Fruit fly (Drosophila melanogaster) whole organism, embryonic: Measurements from ENCODE around the gene mfr.
A peak's percentile ranks its signal among the peaks of the same experiment; 100 is the strongest.

ENCODE experiments used
- CG12659 ChIP-seq: fragments of 200-800 bp; sonication (Bioruptor generic); optimal IDR thresholded peaks from 3 replicates; lab custom pipeline; 2017; ENCODE audit warnings: mild to moderate bottlenecking, missing biosample characterization, missing genetic modification reagents, missing genetic modification characterization
- CG13123 ChIP-seq: fragments of 200-800 bp; sonication (Bioruptor generic); optimal IDR thresholded peaks from 2 replicates; lab custom pipeline; 2016; ENCODE audit warnings: missing biosample characterization, missing genetic modification characterization
- CG13287 ChIP-seq: fragments of 200-800 bp; sonication (Bioruptor generic); IDR thresholded peaks from 2 replicates; pipeline ENCODE4 v1.3.6; 2022; ENCODE audit warnings: missing biosample characterization, missing genetic modification characterization; ENCODE audit not compliant: partially characterized antibody
- CG14710 ChIP-seq: fragments of 200-800 bp; sonication (Bioruptor generic); optimal IDR thresholded peaks from 3 replicates; lab custom pipeline; 2019; ENCODE audit warnings: missing biosample characterization, mild to moderate bottlenecking, missing genetic modification characterization, moderate library complexity
- CG15514 ChIP-seq: fragments of 200-800 bp; sonication (Bioruptor generic); optimal IDR thresholded peaks from 3 replicates; lab custom pipeline; 2017; ENCODE audit warnings: missing biosample characterization, missing genetic modification characterization, mild to moderate bottlenecking, moderate library complexity, missing genetic modification reagents
- CG15601 ChIP-seq: fragments of 200-800 bp; sonication (Bioruptor generic); optimal IDR thresholded peaks from 3 replicates; lab custom pipeline; 2019; ENCODE audit warnings: missing biosample characterization, mild to moderate bottlenecking, missing genetic modification characterization, moderate library complexity
- CG16813 ChIP-seq: fragments of 200-800 bp; sonication (Bioruptor generic); IDR thresholded peaks from 3 replicates; pipeline ENCODE4 v1.3.6; 2022; ENCODE audit warnings: missing biosample characterization, missing genetic modification characterization; ENCODE audit not compliant: partially characterized antibody
- CG2116 ChIP-seq: fragments of 200-800 bp; sonication (Bioruptor generic); optimal IDR thresholded peaks from 3 replicates; lab custom pipeline; 2018; ENCODE audit warnings: missing biosample characterization, mild to moderate bottlenecking, missing genetic modification characterization
- CG2120 ChIP-seq: fragments of 200-800 bp; sonication (Bioruptor generic); optimal IDR thresholded peaks from 3 replicates; lab custom pipeline; 2016; ENCODE audit warnings: missing biosample characterization, missing genetic modification characterization
- CG2712 ChIP-seq: fragments of 200-800 bp; optimal IDR thresholded peaks from 3 replicates; lab custom pipeline; 2019; ENCODE audit warnings: missing biosample characterization, mild to moderate bottlenecking, missing genetic modification characterization, moderate library complexity
- CG2889 ChIP-seq: fragments of 200-800 bp; sonication (Bioruptor generic); IDR thresholded peaks from 3 replicates; pipeline ENCODE4 v1.3.6; 2022; ENCODE audit warnings: missing biosample characterization, missing genetic modification characterization
- CG34224 ChIP-seq: fragments of 200-800 bp; sonication (Bioruptor generic); IDR thresholded peaks from 3 replicates; pipeline ENCODE4 v1.3.6; 2022; ENCODE audit warnings: missing biosample characterization, missing genetic modification characterization; ENCODE audit not compliant: partially characterized antibody
- CG3995 ChIP-seq: fragments of 200-800 bp; sonication (Bioruptor generic); optimal IDR thresholded peaks from 3 replicates; lab custom pipeline; 2016; ENCODE audit warnings: missing biosample characterization, missing genetic modification characterization
- CG4424 ChIP-seq: fragments of 200-800 bp; sonication (Bioruptor generic); optimal IDR thresholded peaks from 3 replicates; lab custom pipeline; 2016; ENCODE audit warnings: missing biosample characterization, missing genetic modification characterization
- CG4617 ChIP-seq: fragments of 200-800 bp; sonication (Bioruptor generic); optimal IDR thresholded peaks from 3 replicates; lab custom pipeline; 2016; ENCODE audit warnings: missing biosample characterization, missing genetic modification characterization, borderline replicate concordance
- CG6791 ChIP-seq: fragments of 200-800 bp; sonication (Bioruptor generic); IDR thresholded peaks from 3 replicates; pipeline ENCODE4 v1.3.6; 2022; ENCODE audit warnings: missing biosample characterization, missing genetic modification characterization; ENCODE audit not compliant: partially characterized antibody
- CG9215 ChIP-seq: fragments of 200-800 bp; sonication (Bioruptor generic); IDR thresholded peaks from 2 replicates; pipeline ENCODE4 v1.3.6; 2022; ENCODE audit warnings: missing biosample characterization, missing genetic modification characterization
- CG9437 ChIP-seq: fragments of 200-800 bp; sonication (Bioruptor generic); optimal IDR thresholded peaks from 2 replicates; lab custom pipeline; 2018; ENCODE audit warnings: missing biosample characterization, mild to moderate bottlenecking, missing genetic modification characterization
- CG9817 ChIP-seq: fragments of 200-800 bp; sonication (Bioruptor generic); optimal IDR thresholded peaks from 2 replicates; lab custom pipeline; 2018; ENCODE audit warnings: missing biosample characterization, mild to moderate bottlenecking, missing genetic modification characterization, moderate library complexity
- CoRest ChIP-seq: fragments of 200-800 bp; sonication (Bioruptor generic); optimal IDR thresholded peaks from 3 replicates; lab custom pipeline; 2018; ENCODE audit warnings: missing biosample characterization, mild to moderate bottlenecking, missing genetic modification characterization, moderate library complexity
- Dll ChIP-seq: fragments of 200-800 bp; sonication (Bioruptor generic); IDR thresholded peaks from 4 replicates; pipeline ENCODE4 v1.3.6; 2022; ENCODE audit warnings: missing biosample characterization, missing genetic modification characterization; ENCODE audit not compliant: partially characterized antibody
- Dp ChIP-seq: fragments of 200-800 bp; sonication (Bioruptor generic); optimal IDR thresholded peaks from 2 replicates; lab custom pipeline; 2018; ENCODE audit warnings: missing biosample characterization, mild to moderate bottlenecking, missing genetic modification characterization, moderate library complexity
- E2f2 ChIP-seq: fragments of 200-800 bp; sonication (Bioruptor generic); IDR thresholded peaks from 2 replicates; pipeline ENCODE4 v1.3.6; 2022; ENCODE audit warnings: missing biosample characterization, missing genetic modification characterization
- GATAe ChIP-seq: fragments of 200-800 bp; sonication (Bioruptor generic); conservative IDR thresholded peaks from 2 replicates; pipeline ENCODE4 v1.3.6; 2022; ENCODE audit warnings: missing biosample characterization, missing genetic modification characterization
- HLH4C ChIP-seq: fragments of 200-800 bp; sonication (Bioruptor generic); IDR thresholded peaks from 3 replicates; pipeline ENCODE4 v1.3.6; 2022; ENCODE audit warnings: missing biosample characterization, missing genetic modification characterization; ENCODE audit not compliant: partially characterized antibody
- MESR4 ChIP-seq: fragments of 200-800 bp; sonication (Bioruptor generic); optimal IDR thresholded peaks from 2 replicates; lab custom pipeline; 2018; ENCODE audit warnings: missing biosample characterization, mild to moderate bottlenecking, missing genetic modification characterization, moderate library complexity
- Myb ChIP-seq: fragments of 200-800 bp; sonication (Bioruptor generic); optimal IDR thresholded peaks from 2 replicates; lab custom pipeline; 2016; ENCODE audit warnings: missing biosample characterization, missing genetic modification characterization
- NK7.1 ChIP-seq: fragments of 200-800 bp; sonication (Bioruptor generic); optimal IDR thresholded peaks from 3 replicates; lab custom pipeline; 2016; ENCODE audit warnings: missing biosample characterization, missing genetic modification characterization
- Pdp1 ChIP-seq, 2 experiments: fragments of 200-800 bp; sonication (Bioruptor generic); optimal IDR thresholded peaks; 3 replicates each; lab custom pipeline; 2016; ENCODE audit warnings: missing biosample characterization in 2 of 2, missing genetic modification characterization in 2 of 2, mild to moderate bottlenecking in 1 of 2, moderate library complexity in 1 of 2
- Rx ChIP-seq: fragments of 200-800 bp; sonication (Bioruptor generic); IDR thresholded peaks from 2 replicates; pipeline ENCODE4 v1.3.6; 2022; ENCODE audit warnings: missing biosample characterization, missing genetic modification characterization
- Spps ChIP-seq: fragments of 200-800 bp; sonication (Bioruptor generic); optimal IDR thresholded peaks from 2 replicates; lab custom pipeline; 2018; ENCODE audit warnings: missing biosample characterization, mild to moderate bottlenecking, missing genetic modification characterization
- YL-1 ChIP-seq: fragments of 200-800 bp; sonication (Bioruptor generic); optimal IDR thresholded peaks from 3 replicates; lab custom pipeline; 2017; ENCODE audit warnings: missing biosample characterization, mild to moderate bottlenecking, missing genetic modification characterization
- bigmax ChIP-seq: fragments of 200-800 bp; sonication (Bioruptor generic); optimal IDR thresholded peaks from 2 replicates; lab custom pipeline; 2018; ENCODE audit warnings: missing biosample characterization, mild to moderate bottlenecking, missing genetic modification characterization
- bowl ChIP-seq: fragments of 200-800 bp; sonication (Bioruptor generic); IDR thresholded peaks from 2 replicates; pipeline ENCODE4 v1.3.6; 2022; ENCODE audit warnings: missing biosample characterization, missing genetic modification characterization
- bsh ChIP-seq, 2 experiments: fragments of 200-800 bp; sonication (Bioruptor generic); optimal IDR thresholded peaks; 2 replicates each; lab custom pipeline; 2017 to 2018; ENCODE audit warnings: mild to moderate bottlenecking in 2 of 2, missing biosample characterization in 2 of 2, missing genetic modification characterization in 2 of 2, moderate library complexity in 1 of 2
- crp ChIP-seq, 2 experiments: fragments of 200-800 bp; sonication (Bioruptor generic); optimal IDR thresholded peaks; 2 replicates in 1 of 2; 3 replicates in 1 of 2; lab custom pipeline; 2017; ENCODE audit warnings: missing biosample characterization in 2 of 2, missing genetic modification characterization in 2 of 2, mild to moderate bottlenecking in 1 of 2, moderate library complexity in 1 of 2
- fd96Cb ChIP-seq: fragments of 200-800 bp; sonication (Bioruptor generic); optimal IDR thresholded peaks from 2 replicates; lab custom pipeline; 2018; ENCODE audit warnings: missing biosample characterization, mild to moderate bottlenecking, missing genetic modification characterization, moderate library complexity
- nerfin-2 ChIP-seq: fragments of 200-800 bp; sonication (Bioruptor generic); IDR thresholded peaks from 2 replicates; pipeline ENCODE4 v1.3.6; 2022; ENCODE audit warnings: missing biosample characterization, missing genetic modification characterization; ENCODE audit not compliant: partially characterized antibody
- nmo ChIP-seq: fragments of 200-800 bp; sonication (Bioruptor generic); optimal IDR thresholded peaks from 2 replicates; lab custom pipeline; 2018; ENCODE audit warnings: missing biosample characterization, mild to moderate bottlenecking, missing genetic modification characterization, moderate library complexity
- odd ChIP-seq: fragments of 200-800 bp; sonication (Bioruptor generic); optimal IDR thresholded peaks from 2 replicates; lab custom pipeline; 2017; ENCODE audit warnings: missing biosample characterization, mild to moderate bottlenecking, missing genetic modification characterization
- phol ChIP-seq: fragments of 200-800 bp; sonication (Bioruptor generic); optimal IDR thresholded peaks from 3 replicates; lab custom pipeline; 2018; ENCODE audit warnings: missing biosample characterization, mild to moderate bottlenecking, missing genetic modification characterization, moderate library complexity
- sna ChIP-seq: fragments of 200-800 bp; sonication (Bioruptor generic); IDR thresholded peaks from 2 replicates; pipeline ENCODE4 v1.3.6; 2022; ENCODE audit warnings: missing biosample characterization, missing genetic modification characterization; ENCODE audit not compliant: partially characterized antibody
- twi ChIP-seq: fragments of 200-800 bp; optimal IDR thresholded peaks from 2 replicates; lab custom pipeline; 2019; ENCODE audit warnings: missing biosample characterization, mild to moderate bottlenecking, missing genetic modification characterization, moderate library complexity
- unc-4 ChIP-seq: fragments of 200-800 bp; sonication (Bioruptor generic); IDR thresholded peaks from 2 replicates; pipeline ENCODE4 v1.3.6; 2022; ENCODE audit warnings: missing biosample characterization, missing genetic modification characterization; ENCODE audit not compliant: partially characterized antibody
- zen2 ChIP-seq: fragments of 200-800 bp; sonication (Bioruptor generic); IDR thresholded peaks from 3 replicates; pipeline ENCODE4 v1.3.6; 2022; ENCODE audit warnings: missing biosample characterization, missing genetic modification characterization; ENCODE audit not compliant: partially characterized antibody

Gene mfr

DNA sequence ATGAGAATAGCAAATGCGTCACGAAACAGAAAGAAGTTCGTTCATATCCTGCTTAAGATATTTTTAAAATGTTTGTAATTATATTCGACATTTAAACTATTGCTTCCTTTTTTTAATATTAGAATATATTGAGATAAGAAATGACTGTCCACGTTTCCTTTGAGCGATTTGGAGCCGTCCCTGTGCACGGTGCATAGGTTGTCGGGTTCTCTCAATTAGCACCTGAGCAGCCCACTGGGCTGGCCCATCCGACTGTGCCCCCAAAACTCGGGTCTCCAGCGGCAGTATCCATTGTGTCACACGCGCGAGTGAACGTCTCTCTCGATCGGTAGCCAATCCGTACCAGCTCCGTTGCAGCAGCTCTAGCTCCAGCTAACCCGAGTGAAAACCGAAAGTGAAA is 46.1 kb upstream of the mfr start, which contains the start of gene CG13313 (continued):
- peak; percentile 7 for TF ChIP-seq CG9817 (tag; lab: Kevin White, UChicago)
- 0 out of 2 replicates have a peak, but pooled peaks have one; percentile 14 for TF ChIP-seq CG9215 (GFP tag; lab: Robert Waterston, UW)
- TF ChIP-seq nmo (GFP tag; lab: Kevin White, UChicago): peak; percentile 13
- TF ChIP-seq Rx: no peak
- peak; percentile 24 for TF ChIP-seq CG12659

DNA sequence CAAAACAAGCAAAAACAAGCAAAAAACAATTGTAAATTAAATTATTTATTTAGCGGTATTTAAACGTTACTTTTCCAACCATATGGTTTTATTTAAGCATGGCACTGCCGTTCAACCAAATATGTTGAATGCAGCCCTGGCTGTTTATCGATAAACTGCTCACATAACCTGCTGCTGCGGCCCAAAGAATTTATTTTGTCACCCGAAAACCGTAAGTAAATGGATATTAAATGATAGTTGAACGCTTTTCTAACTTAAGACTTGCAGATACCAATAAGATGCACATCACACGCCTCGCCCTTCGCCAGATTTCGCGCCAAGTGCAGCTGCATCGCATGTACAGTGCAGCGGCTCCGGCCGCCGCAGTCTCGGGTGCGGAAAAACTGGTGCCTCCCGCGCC is 44.2 kb upstream of the mfr start, which contains the start of gene mRpL12:
TSS of gene mRpL12 (plus strand) at position 123 of the 400 bp plus-strand sequence.
- no peak for TF ChIP-seq CG9437
- TF ChIP-seq CG13287: peak; percentile 49
- no peak for TF ChIP-seq CG13123 (GFP tag; lab: Kevin White, UChicago)
- TF ChIP-seq CG4424: peak; percentile 25
- peak; percentile 32; the same call in 1 of the 2 replicates for TF ChIP-seq nerfin-2 (GFP tag; lab: Robert Waterston, UW)
- peak; percentile 90 for TF ChIP-seq bigmax (GFP tag; lab: Kevin White, UChicago)
- TF ChIP-seq CG2889 (GFP tag; lab: Robert Waterston, UW): no peak
- peak; percentile 92 for TF ChIP-seq CG2116
- TF ChIP-seq nmo (GFP tag; lab: Kevin White, UChicago): peak; percentile 2
- TF ChIP-seq CG15601: peak; percentile 73
- TF ChIP-seq phol: peak; percentile 25
- peak; percentile 30; the same call in 1 of the 3 replicates for TF ChIP-seq CG16813 (GFP tag; lab: Robert Waterston, UW)
- peak; percentile 23 for TF ChIP-seq CG2120 (GFP tag; lab: Kevin White, UChicago)
- TF ChIP-seq bsh (GFP tag; optimal IDR thresholded peaks at IDR 0.05; lab: Kevin White, UChicago): no peak
- TF ChIP-seq zen2 (GFP tag; lab: Robert Waterston, UW): peak; percentile 55; the same call in 1 of the 3 replicates
- peak; percentile 18 for TF ChIP-seq CG2712 (tag; lab: Kevin White, UChicago)
- peak; percentile 42 for TF ChIP-seq CG4617 (GFP tag; lab: Kevin White, UChicago)
- peak; percentile 87 for TF ChIP-seq MESR4 (GFP tag; lab: Kevin White, UChicago)
- TF ChIP-seq HLH4C (GFP tag; lab: Robert Waterston, UW): peak; percentile 50; the same call in 2 of the 3 replicates
- peak; percentile 50; the same call in 1 of the 3 replicates for TF ChIP-seq CG34224 (GFP tag; lab: Robert Waterston, UW)
- TF ChIP-seq E2f2 (GFP tag; lab: Robert Waterston, UW): peak; percentile 52
- peak; percentile 99 for TF ChIP-seq CG9215 (GFP tag; lab: Robert Waterston, UW)
- no peak for TF ChIP-seq Spps (tag; lab: Kevin White, UChicago)
- no peak for TF ChIP-seq GATAe (GFP tag; lab: Robert Waterston, UW)
- TF ChIP-seq CoRest: peak; percentile 19
- no peak for TF ChIP-seq odd
- TF ChIP-seq crp (GFP tag; optimal IDR thresholded peaks at IDR 0.05; lab: Kevin White, UChicago): peak; percentile 7 to 83
- peak; percentile 15 for TF ChIP-seq CG14710 (tag; lab: Kevin White, UChicago)
- peak; percentile 26; the same call in 1 of the 3 replicates for TF ChIP-seq CG6791 (GFP tag; lab: Robert Waterston, UW)
- peak; percentile 91 for TF ChIP-seq Myb (GFP tag; lab: Kevin White, UChicago)
- TF ChIP-seq Pdp1 (GFP tag; optimal IDR thresholded peaks at IDR 0.05; lab: Kevin White, UChicago): peak in 1 of 2 experiments; percentile 98
- TF ChIP-seq sna (GFP tag; lab: Robert Waterston, UW): peak; percentile 48; the same call in 1 of the 2 replicates
- 0 out of 2 replicates have a peak, but pooled peaks have one; percentile 20 for TF ChIP-seq unc-4 (GFP tag; lab: Robert Waterston, UW)
- no peak for TF ChIP-seq bowl (GFP tag; lab: Robert Waterston, UW)
- peak; percentile 48 for TF ChIP-seq YL-1 (GFP tag; lab: Kevin White, UChicago)
- TF ChIP-seq CG3995: peak; percentile 52
- no peak for TF ChIP-seq NK7.1 (GFP tag; lab: Kevin White, UChicago)
- TF ChIP-seq Dll: peak; percentile 52; the same call in 1 of the 4 replicates
- peak; percentile 44 for TF ChIP-seq CG15514 (GFP tag; lab: Kevin White, UChicago)
- peak; percentile 52 for TF ChIP-seq Dp
- TF ChIP-seq fd96Cb: no peak
- peak; percentile 14 for TF ChIP-seq twi (tag; lab: Kevin White, UChicago)
